Worm (Caenorhabditis elegans): ENCODE measurements around the gene ham-2.
"Not testable (repeated sequence)": the region's sequence is repeated elsewhere in the genome, so short reads cannot be mapped to it uniquely, and the experiment has no call there.

DNA sequence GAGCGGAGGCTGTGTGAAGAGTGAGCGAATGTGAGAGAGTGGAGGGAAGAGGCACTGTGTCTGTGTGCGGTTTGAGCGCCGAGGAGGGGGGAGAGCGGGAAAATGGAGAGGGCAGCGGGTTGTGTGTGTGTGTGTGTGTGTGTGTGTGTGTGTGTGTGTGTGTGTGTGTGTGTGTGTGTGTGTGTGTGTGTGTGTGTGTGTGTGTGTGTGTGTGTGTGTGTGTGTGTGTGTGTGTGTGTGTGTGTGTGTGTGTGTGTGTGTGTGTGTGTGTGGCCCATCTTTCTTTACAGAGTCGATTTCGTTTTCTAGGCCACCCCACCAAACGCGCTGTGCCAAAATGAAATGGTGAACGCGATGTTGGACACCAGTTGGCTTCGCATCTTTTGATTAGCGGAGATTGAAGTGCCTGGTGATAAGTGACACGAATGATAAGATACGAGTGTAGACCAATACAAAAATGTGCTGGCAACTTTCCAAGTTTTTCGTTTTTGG is 52.0 kb downstream of the ham-2 start:
- not testable (repeated sequence) for TF ChIP-seq sox-4 (tag; optimal IDR thresholded peaks at IDR 0.05); nhr-237 (tag; optimal IDR thresholded peaks at IDR 0.05); fos-1 (tag; optimal IDR thresholded peaks at IDR 0.05); alr-1 (tag; optimal IDR thresholded peaks at IDR 0.05; ENCODE audit: borderline replicate concordance); unc-62 (GFP tag; optimal IDR thresholded peaks at IDR 0.05); ces-1 (GFP tag; optimal IDR thresholded peaks at IDR 0.05); pqm-1 (tag; optimal IDR thresholded peaks at IDR 0.05)
- TF ChIP-seq jun-1 (tag; optimal IDR thresholded peaks at IDR 0.05): peak; percentile 33
- TF ChIP-seq unc-86 (tag; optimal IDR thresholded peaks at IDR 0.05): peak; percentile 79
